Worm (Caenorhabditis elegans) whole organism, late embryonic: ENCODE measurements around the gene Y54G2A.40.

ENCODE experiments used
- C08G9.2 ChIP-seq: sonication (generic microtip); optimal IDR thresholded peaks from 2 replicates; lab custom pipeline; 2016; ENCODE audit warnings: mild to moderate bottlenecking, missing genetic modification characterization, moderate library complexity, missing compliant biosample characterization
- K02D7.2 ChIP-seq: sonication (generic microtip); optimal IDR thresholded peaks from 2 replicates; lab custom pipeline; 2017; ENCODE audit warnings: mild to moderate bottlenecking, missing genetic modification characterization, missing compliant biosample characterization
- ama-1 ChIP-seq: fragments of 150-350 bp; optimal IDR thresholded peaks from 2 replicates; lab custom pipeline; 2014
- ceh-14 ChIP-seq: sonication (generic microtip); optimal IDR thresholded peaks from 2 replicates; lab custom pipeline; 2016; ENCODE audit warnings: missing genotype, missing genetic modification characterization, missing compliant biosample characterization
- ceh-18 ChIP-seq: sonication (generic microtip); optimal IDR thresholded peaks from 2 replicates; lab custom pipeline; 2016; ENCODE audit warnings: missing genetic modification characterization, missing compliant biosample characterization
- ceh-2 ChIP-seq: sonication (generic microtip); optimal IDR thresholded peaks from 2 replicates; lab custom pipeline; 2016; ENCODE audit warnings: missing genotype, missing genetic modification characterization, missing compliant biosample characterization
- ceh-22 ChIP-seq: sonication (generic microtip); optimal IDR thresholded peaks from 2 replicates; lab custom pipeline; 2017; ENCODE audit warnings: missing biosample characterization, missing genetic modification characterization
- ceh-30 ChIP-seq: fragments of 150-350 bp; optimal IDR thresholded peaks from 2 replicates; lab custom pipeline; 2014; ENCODE audit warnings: missing biosample characterization, missing genetic modification characterization
- ceh-34 ChIP-seq: sonication (generic microtip); optimal IDR thresholded peaks from 2 replicates; lab custom pipeline; 2016; ENCODE audit warnings: mild to moderate bottlenecking, missing genetic modification characterization, missing compliant biosample characterization
- ceh-45 ChIP-seq: fragments of 200-800 bp; sonication (Bioruptor generic); IDR thresholded peaks from 2 replicates; pipeline ENCODE4 v1.3.6; 2022; ENCODE audit warnings: missing genetic modification reagents, missing genetic modification characterization, missing compliant biosample characterization
- ceh-6 ChIP-seq: fragments of 200-800 bp; sonication (Bioruptor generic); optimal IDR thresholded peaks from 2 replicates; lab custom pipeline; 2018; ENCODE audit warnings: mild to moderate bottlenecking, missing genetic modification characterization, missing compliant biosample characterization
- ceh-9 ChIP-seq: sonication (generic microtip); optimal IDR thresholded peaks from 2 replicates; lab custom pipeline; 2016; ENCODE audit warnings: mild to moderate bottlenecking, missing genetic modification characterization, inconsistent platforms, missing compliant biosample characterization
- che-1 ChIP-seq: sonication (generic microtip); optimal IDR thresholded peaks from 2 replicates; lab custom pipeline; 2016; ENCODE audit warnings: mild to moderate bottlenecking, missing genetic modification characterization, missing compliant biosample characterization
- dve-1 ChIP-seq: sonication (generic microtip); optimal IDR thresholded peaks from 2 replicates; lab custom pipeline; 2017; ENCODE audit warnings: antibody characterized with exemption, mild to moderate bottlenecking, missing genetic modification characterization, missing compliant biosample characterization
- elt-2 ChIP-seq: sonication (generic microtip); optimal IDR thresholded peaks from 2 replicates; lab custom pipeline; 2016; ENCODE audit warnings: missing genetic modification reagents, missing genetic modification characterization, missing compliant biosample characterization
- elt-4 ChIP-seq: sonication (generic microtip); optimal IDR thresholded peaks from 2 replicates; lab custom pipeline; 2016; ENCODE audit warnings: missing genetic modification characterization, missing compliant biosample characterization
- fax-1 ChIP-seq: sonication (generic microtip); optimal IDR thresholded peaks from 2 replicates; lab custom pipeline; 2016; ENCODE audit warnings: missing genotype, missing genetic modification characterization, missing compliant biosample characterization
- gmeb-2 ChIP-seq: sonication (generic microtip); optimal IDR thresholded peaks from 2 replicates; lab custom pipeline; 2016; ENCODE audit warnings: missing genetic modification characterization, inconsistent platforms, missing compliant biosample characterization
- hlh-15 ChIP-seq: sonication (generic microtip); optimal IDR thresholded peaks from 2 replicates; lab custom pipeline; 2016; ENCODE audit warnings: missing genetic modification characterization, missing compliant biosample characterization
- hlh-30 ChIP-seq: sonication (generic microtip); optimal IDR thresholded peaks from 2 replicates; lab custom pipeline; 2017; ENCODE audit warnings: antibody characterized with exemption, missing genetic modification characterization, missing compliant biosample characterization; ENCODE audit not compliant: insufficient read depth
- hlh-6 ChIP-seq: sonication (generic microtip); optimal IDR thresholded peaks from 2 replicates; lab custom pipeline; 2016; ENCODE audit warnings: missing genotype, missing genetic modification characterization, missing compliant biosample characterization
- lim-6 ChIP-seq: sonication (generic microtip); optimal IDR thresholded peaks from 2 replicates; lab custom pipeline; 2016; ENCODE audit warnings: missing genetic modification characterization, missing compliant biosample characterization
- nfya-1 ChIP-seq: sonication (generic microtip); optimal IDR thresholded peaks from 2 replicates; lab custom pipeline; 2017; ENCODE audit warnings: missing genetic modification characterization, mild to moderate bottlenecking, missing compliant biosample characterization, antibody characterized with exemption, moderate library complexity
- nhr-11 ChIP-seq: fragments of 150-350 bp; optimal IDR thresholded peaks from 2 replicates; lab custom pipeline; 2014; ENCODE audit warnings: missing biosample characterization, missing genetic modification characterization
- nhr-232 ChIP-seq: sonication (generic microtip); optimal IDR thresholded peaks from 2 replicates; lab custom pipeline; 2016; ENCODE audit warnings: missing genetic modification characterization, missing compliant biosample characterization
- npax-4 ChIP-seq: sonication (generic microtip); optimal IDR thresholded peaks from 2 replicates; lab custom pipeline; 2016; ENCODE audit warnings: missing genetic modification characterization, missing compliant biosample characterization
- pax-1 ChIP-seq: fragments of 150-350 bp; optimal IDR thresholded peaks from 2 replicates; lab custom pipeline; 2014; ENCODE audit warnings: missing biosample characterization, missing genetic modification characterization
- sox-2 ChIP-seq: fragments of 200-800 bp; sonication (Bioruptor generic); IDR thresholded peaks from 2 replicates; pipeline ENCODE4 v1.3.6; 2022; ENCODE audit warnings: missing genetic modification reagents, missing genetic modification characterization, missing compliant biosample characterization
- sox-4 ChIP-seq: sonication (generic microtip); optimal IDR thresholded peaks from 2 replicates; lab custom pipeline; 2017; ENCODE audit warnings: mild to moderate bottlenecking, missing genetic modification characterization, inconsistent platforms, missing compliant biosample characterization
- tbx-2 ChIP-seq: sonication (generic microtip); optimal IDR thresholded peaks from 2 replicates; lab custom pipeline; 2016; ENCODE audit warnings: missing genetic modification characterization, missing compliant biosample characterization
- tbx-7 ChIP-seq: sonication (generic microtip); optimal IDR thresholded peaks from 2 replicates; lab custom pipeline; 2016; ENCODE audit warnings: missing genotype, missing genetic modification characterization, missing compliant biosample characterization
- ttx-3 ChIP-seq: sonication (generic microtip); optimal IDR thresholded peaks from 2 replicates; lab custom pipeline; 2016; ENCODE audit warnings: missing genetic modification reagents, missing genetic modification characterization, missing compliant biosample characterization
- unc-3 ChIP-seq, 2 experiments: fragments of 200-800 bp in 1 of 2; sonication (Bioruptor generic) in 1 of 2; sonication (generic microtip) in 1 of 2; conservative IDR thresholded peaks in 1 of 2; optimal IDR thresholded peaks in 1 of 2; 2 replicates each; pipeline versions ENCODE4 v1.3.6 to Lab custom; 2016 to 2022; ENCODE audit warnings: missing compliant biosample characterization in 2 of 2, missing genetic modification characterization in 2 of 2, missing genetic modification reagents in 1 of 2
- unc-86 ChIP-seq: sonication (generic microtip); optimal IDR thresholded peaks from 2 replicates; lab custom pipeline; 2016; ENCODE audit warnings: missing genetic modification characterization, missing compliant biosample characterization

Gene Y54G2A.40

ce11 chrIV:2817038-2817437 is 29.2 kb upstream of the Y54G2A.40 start:
- no peak for TF ChIP-seq fax-1 (tag; lab: Kevin White, UChicago)

- TF ChIP-seq fax-1 (tag; lab: Kevin White, UChicago): no peak
- no peak for TF ChIP-seq npax-4
- no peak for TF ChIP-seq sox-4 (tag; lab: Kevin White, UChicago)
- no peak for TF ChIP-seq elt-4 (tag; lab: Kevin White, UChicago)
- no peak for TF ChIP-seq nfya-1 (tag; lab: Kevin White, UChicago)
- no peak for TF ChIP-seq nhr-232 (tag; lab: Kevin White, UChicago)
- no peak for TF ChIP-seq tbx-7
- TF ChIP-seq C08G9.2 (tag; lab: Kevin White, UChicago): no peak
- TF ChIP-seq unc-86: no peak
- no peak for TF ChIP-seq che-1 (tag; lab: Kevin White, UChicago)
- TF ChIP-seq ceh-2 (tag; lab: Kevin White, UChicago): no peak
- TF ChIP-seq ama-1 (lab: Kevin White, UChicago): no peak
- no peak for TF ChIP-seq unc-3 (GFP tag; conservative IDR thresholded peaks at IDR 0.05; lab: Robert Waterston, UW)
- TF ChIP-seq unc-3 (tag; optimal IDR thresholded peaks at IDR 0.05; lab: Kevin White, UChicago): no peak
- no peak for TF ChIP-seq ceh-22
- no peak for TF ChIP-seq hlh-6 (tag; lab: Kevin White, UChicago)
- TF ChIP-seq ceh-30 (tag; lab: Kevin White, UChicago): no peak
- TF ChIP-seq gmeb-2 (tag; lab: Kevin White, UChicago): no peak
- TF ChIP-seq lim-6 (tag; lab: Kevin White, UChicago): no peak
- TF ChIP-seq ceh-6 (GFP tag; lab: Kevin White, UChicago): no peak
Measured at ce11 chrIV:2819633-2820032, 26.6 kb upstream of the Y54G2A.40 start, which contains the start of gene Y54G2A.13. Gene Y54G2A.13, minus strand, starts transcription at chrIV:2819733.

DNA sequence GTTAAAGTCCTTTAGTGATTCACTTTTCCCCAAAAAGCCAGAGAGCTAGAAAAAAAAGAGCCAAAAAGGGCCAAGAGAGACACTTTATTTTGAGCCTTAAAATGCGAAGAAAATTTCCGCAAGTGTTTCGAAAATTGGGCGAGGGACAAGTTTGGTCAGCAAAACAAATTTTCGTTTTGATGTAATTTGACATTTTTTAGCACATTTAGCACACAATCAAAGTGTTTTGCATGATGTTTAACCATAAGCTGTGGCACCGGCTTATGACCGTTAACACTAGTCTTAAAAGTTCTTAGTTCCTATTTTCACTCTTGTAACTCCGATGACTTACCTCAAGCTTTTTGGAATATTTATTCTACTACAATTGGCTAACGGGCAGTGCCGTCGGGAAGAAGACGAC is 25.9 kb upstream of the Y54G2A.40 start, which contains the start of gene Y54G2A.37:
Gene Y54G2A.37, plus strand, starts transcription at position 301 of the 400 bp plus-strand sequence.
- no peak for TF ChIP-seq tbx-2 (tag; lab: Kevin White, UChicago)
- TF ChIP-seq pax-1 (tag; lab: Kevin White, UChicago): no peak
- no peak for TF ChIP-seq ceh-9 (tag; lab: Kevin White, UChicago)
- no peak for TF ChIP-seq sox-4 (tag; lab: Kevin White, UChicago)
- no peak for TF ChIP-seq nfya-1 (tag; lab: Kevin White, UChicago)
- no peak for TF ChIP-seq ceh-34 (tag; lab: Kevin White, UChicago)
- TF ChIP-seq ceh-14 (tag; lab: Kevin White, UChicago): no peak
- TF ChIP-seq K02D7.2 (tag; lab: Kevin White, UChicago): no peak
- TF ChIP-seq ceh-18 (tag; lab: Kevin White, UChicago): no peak
- TF ChIP-seq dve-1 (tag; lab: Kevin White, UChicago): no peak
- no peak for TF ChIP-seq hlh-15 (tag; lab: Kevin White, UChicago)
- no peak for TF ChIP-seq ceh-45 (GFP tag; lab: Robert Waterston, UW)
- no peak for TF ChIP-seq elt-2 (tag; lab: Kevin White, UChicago)
- no peak for TF ChIP-seq sox-2 (GFP tag; lab: Robert Waterston, UW)
- TF ChIP-seq ttx-3 (tag; lab: Kevin White, UChicago): no peak

DNA sequence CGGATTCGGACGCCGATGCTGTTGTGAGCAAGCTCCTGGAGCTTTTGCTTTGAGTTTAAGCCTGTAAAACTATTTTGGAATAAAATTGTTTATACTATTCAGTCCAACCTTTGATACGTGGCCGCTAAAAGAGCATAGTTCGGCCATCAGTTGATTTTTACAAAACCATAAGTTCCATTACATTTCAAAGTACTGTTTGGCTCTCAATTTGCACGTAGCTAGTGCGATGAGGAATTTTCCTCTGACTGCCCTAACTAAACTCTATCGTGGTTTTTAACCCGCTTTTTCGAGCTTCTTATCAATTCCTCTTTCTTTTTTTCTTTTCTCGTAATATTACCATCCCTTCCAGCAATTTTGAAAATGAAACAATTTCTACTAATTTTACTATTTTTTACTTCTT is 22.8 kb upstream of the Y54G2A.40 start, which contains the start of gene clec-80:
Gene clec-80, plus strand, starts transcription at position 301 of the 400 bp plus-strand sequence.
- TF ChIP-seq gmeb-2 (tag; lab: Kevin White, UChicago): no peak
- TF ChIP-seq hlh-30 (tag; lab: Kevin White, UChicago): no peak
- no peak for TF ChIP-seq ama-1 (lab: Kevin White, UChicago)
- TF ChIP-seq sox-4 (tag; lab: Kevin White, UChicago): no peak
- TF ChIP-seq nhr-11: no peak
